Fruit fly (Drosophila melanogaster): ENCODE data around the gene dsh.
A peak's percentile ranks its signal among the peaks of the same experiment; 100 is the strongest.

dsh gene

DNA sequence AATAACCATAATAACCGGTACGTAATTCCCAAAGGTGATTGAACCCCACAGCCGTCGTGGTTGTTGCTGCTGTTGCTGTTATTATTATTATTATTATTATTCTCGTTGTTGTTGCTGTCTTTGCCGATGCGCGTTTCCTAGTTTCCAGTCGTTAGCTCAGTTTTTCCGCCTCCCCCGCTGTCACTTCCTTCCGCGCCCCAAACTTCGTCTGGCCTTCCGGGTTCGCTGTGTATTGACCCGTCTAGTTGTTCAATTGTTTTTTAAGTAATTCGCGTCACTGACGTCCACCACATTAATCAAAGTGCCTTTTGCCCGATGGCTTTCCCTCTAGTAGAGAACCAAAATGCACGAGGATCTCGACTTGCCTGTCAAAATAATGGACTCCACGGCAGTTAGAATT lies 15.9 kb downstream of the dsh start:
- TF ChIP-seq usp (GFP tag; optimal IDR thresholded peaks at IDR 0.05): no peak
- no peak for TF ChIP-seq Dll (optimal IDR thresholded peaks at IDR 0.05)
- no peak for TF ChIP-seq EcR (GFP tag; optimal IDR thresholded peaks at IDR 0.05)
- TF ChIP-seq pan (optimal IDR thresholded peaks at IDR 0.05): no peak
- no peak for TF ChIP-seq CG8478 (optimal IDR thresholded peaks at IDR 0.05)
- no peak for TF ChIP-seq psq (optimal IDR thresholded peaks at IDR 0.05)

dm6 chrX:11372764-11373712 lies 17.4 kb downstream of the dsh start:
- TF ChIP-seq usp (GFP tag; optimal IDR thresholded peaks at IDR 0.05) (no peak), Dll (optimal IDR thresholded peaks at IDR 0.05) (peak; percentile 69)

dm6 chrX:11374320-11374719 lies 18.6 kb downstream of the dsh start:
- TF ChIP-seq pan (optimal IDR thresholded peaks at IDR 0.05) (no peak), CG8478 (optimal IDR thresholded peaks at IDR 0.05) (no peak), usp (GFP tag; optimal IDR thresholded peaks at IDR 0.05) (no peak), EcR (GFP tag; optimal IDR thresholded peaks at IDR 0.05) (no peak), Dll (optimal IDR thresholded peaks at IDR 0.05) (no peak), psq (optimal IDR thresholded peaks at IDR 0.05) (no peak)

DNA sequence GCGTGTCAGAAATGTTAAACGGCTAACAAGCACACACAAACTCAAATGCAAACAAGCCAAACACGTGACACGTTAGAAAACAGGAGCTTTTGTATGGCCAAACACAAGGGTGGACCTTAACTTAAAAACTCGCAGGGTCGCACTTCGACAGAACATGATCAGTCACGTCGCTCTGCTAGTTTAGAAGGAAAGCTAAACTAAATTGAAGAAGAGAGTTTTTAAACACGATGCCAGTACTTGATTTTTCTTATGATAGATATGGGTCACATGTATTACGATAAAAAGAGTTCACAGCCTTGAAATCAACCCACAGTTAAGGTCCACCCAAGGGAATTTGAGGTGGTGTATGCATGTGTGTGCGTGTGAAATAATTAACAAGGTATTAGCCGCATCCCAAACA lies 22.7 kb downstream of the dsh start:
- TF ChIP-seq Dll (optimal IDR thresholded peaks at IDR 0.05): no peak
- no peak for TF ChIP-seq CG8478 (optimal IDR thresholded peaks at IDR 0.05)
- TF ChIP-seq usp (GFP tag; optimal IDR thresholded peaks at IDR 0.05): no peak
- no peak for TF ChIP-seq pan (optimal IDR thresholded peaks at IDR 0.05)
- no peak for TF ChIP-seq EcR (GFP tag; optimal IDR thresholded peaks at IDR 0.05)
- TF ChIP-seq psq (optimal IDR thresholded peaks at IDR 0.05): no peak

DNA sequence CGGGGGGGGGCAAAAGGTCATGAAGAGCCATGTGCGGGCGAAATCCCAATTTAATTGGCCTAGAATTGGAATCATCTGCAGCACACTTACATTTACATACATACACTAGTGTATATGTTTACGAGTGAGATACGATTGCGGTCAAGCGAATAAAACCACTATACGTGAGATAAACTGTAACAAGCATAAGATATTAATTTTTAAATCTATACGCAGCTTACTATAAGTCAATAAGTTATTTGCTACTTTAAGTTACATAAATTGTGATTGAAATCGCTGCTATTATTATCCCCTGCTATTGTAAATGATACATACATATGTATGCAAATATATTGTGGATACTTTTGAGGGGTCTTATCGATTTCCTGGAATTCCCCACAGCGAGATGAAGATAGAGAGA lies 23.5 kb downstream of the dsh start:
- TF ChIP-seq EcR (GFP tag; optimal IDR thresholded peaks at IDR 0.05): no peak

dm6 chrX:11379747-11380146 lies 24.1 kb downstream of the dsh start:
- TF ChIP-seq EcR (GFP tag; optimal IDR thresholded peaks at IDR 0.05): no peak
- TF ChIP-seq CG8478 (optimal IDR thresholded peaks at IDR 0.05): no peak
- TF ChIP-seq Dll (optimal IDR thresholded peaks at IDR 0.05): no peak
- no peak for TF ChIP-seq psq (optimal IDR thresholded peaks at IDR 0.05)
- no peak for TF ChIP-seq usp (GFP tag; optimal IDR thresholded peaks at IDR 0.05)
- TF ChIP-seq pan (optimal IDR thresholded peaks at IDR 0.05): no peak

DNA sequence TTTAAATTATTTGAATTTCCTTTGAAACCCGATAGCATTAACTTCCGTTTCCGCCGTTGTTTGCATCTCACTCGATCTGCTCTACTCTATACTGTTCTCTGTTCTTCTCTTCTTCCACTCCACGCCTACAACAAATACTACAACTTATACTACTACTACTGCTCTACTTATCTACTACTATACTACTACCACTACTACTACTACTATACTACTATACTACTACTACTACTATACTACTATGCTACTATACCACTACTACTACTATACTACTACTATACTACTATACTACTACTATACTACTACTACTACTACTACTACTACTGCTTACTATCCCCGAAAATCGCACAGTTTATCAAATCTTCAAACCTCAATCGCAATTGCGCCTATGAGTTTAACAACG lies 26.9 kb downstream of the dsh start:
- TF ChIP-seq CG8478 (optimal IDR thresholded peaks at IDR 0.05): no peak
- no peak for TF ChIP-seq usp (GFP tag; optimal IDR thresholded peaks at IDR 0.05)

dm6 chrX:11383530-11383929 lies 27.8 kb downstream of the dsh start:
- TF ChIP-seq EcR (GFP tag; optimal IDR thresholded peaks at IDR 0.05) (no peak), usp (GFP tag; optimal IDR thresholded peaks at IDR 0.05) (no peak), pan (optimal IDR thresholded peaks at IDR 0.05) (no peak), psq (optimal IDR thresholded peaks at IDR 0.05) (no peak), Dll (optimal IDR thresholded peaks at IDR 0.05) (no peak), CG8478 (optimal IDR thresholded peaks at IDR 0.05) (no peak)

DNA sequence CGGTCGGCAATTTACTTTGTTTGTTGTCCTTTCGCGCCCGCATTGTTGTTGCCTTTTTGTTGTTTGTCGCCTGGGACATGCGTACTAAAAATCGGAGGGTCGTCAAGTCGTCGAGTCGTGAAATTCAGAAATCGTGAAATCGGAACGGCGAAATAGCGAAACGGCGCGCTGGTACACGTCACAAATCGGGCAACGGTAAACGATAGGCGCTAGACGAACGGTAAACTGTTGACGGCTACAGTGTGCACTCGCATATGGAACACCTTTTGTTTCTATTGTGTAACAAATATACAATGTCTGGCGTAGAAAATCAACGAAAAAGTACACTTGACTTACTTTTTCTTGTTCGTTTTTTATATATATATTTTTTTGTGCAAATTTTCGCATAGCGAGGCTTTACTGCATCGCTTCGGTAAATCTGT lies 28.4 kb downstream of the dsh start:
- TF ChIP-seq usp (GFP tag; optimal IDR thresholded peaks at IDR 0.05): no peak
- no peak for TF ChIP-seq psq (optimal IDR thresholded peaks at IDR 0.05)
- TF ChIP-seq CG8478 (optimal IDR thresholded peaks at IDR 0.05): no peak
- TF ChIP-seq pan (optimal IDR thresholded peaks at IDR 0.05): no peak
- TF ChIP-seq EcR (GFP tag; optimal IDR thresholded peaks at IDR 0.05): no peak
- no peak for TF ChIP-seq Dll (optimal IDR thresholded peaks at IDR 0.05)

DNA sequence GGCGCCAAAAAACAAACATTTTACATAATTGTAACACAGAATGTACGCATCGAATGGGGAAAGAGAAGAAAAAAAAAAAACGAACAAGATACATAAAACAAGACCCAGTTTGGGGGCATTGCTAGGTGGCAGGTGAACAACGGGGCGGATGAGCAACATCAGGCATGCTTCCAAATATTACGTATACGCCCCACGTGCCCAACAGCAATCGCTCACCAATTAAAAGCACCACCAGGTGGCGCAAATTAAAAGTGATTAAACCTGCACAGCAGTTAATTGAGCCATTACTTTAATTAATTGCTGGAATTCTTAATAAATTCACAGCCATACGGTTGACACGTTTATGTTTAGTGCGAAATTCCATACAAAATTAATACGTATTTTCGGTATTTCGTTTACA lies 29.8 kb downstream of the dsh start:
- no peak for TF ChIP-seq psq (optimal IDR thresholded peaks at IDR 0.05)
- no peak for TF ChIP-seq pan (optimal IDR thresholded peaks at IDR 0.05)
- no peak for TF ChIP-seq usp (GFP tag; optimal IDR thresholded peaks at IDR 0.05)
- no peak for TF ChIP-seq CG8478 (optimal IDR thresholded peaks at IDR 0.05)
- TF ChIP-seq EcR (GFP tag; optimal IDR thresholded peaks at IDR 0.05): no peak
- no peak for TF ChIP-seq Dll (optimal IDR thresholded peaks at IDR 0.05)

- no peak for TF ChIP-seq psq (optimal IDR thresholded peaks at IDR 0.05)
- no peak for TF ChIP-seq EcR (GFP tag; optimal IDR thresholded peaks at IDR 0.05)
- TF ChIP-seq usp (GFP tag; optimal IDR thresholded peaks at IDR 0.05): no peak
- TF ChIP-seq pan (optimal IDR thresholded peaks at IDR 0.05): no peak
- TF ChIP-seq Dll (optimal IDR thresholded peaks at IDR 0.05): peak; percentile 81
- no peak for TF ChIP-seq CG8478 (optimal IDR thresholded peaks at IDR 0.05)
Measured at dm6 chrX:11389494-11390447, 34.1 kb downstream of the dsh start.

DNA sequence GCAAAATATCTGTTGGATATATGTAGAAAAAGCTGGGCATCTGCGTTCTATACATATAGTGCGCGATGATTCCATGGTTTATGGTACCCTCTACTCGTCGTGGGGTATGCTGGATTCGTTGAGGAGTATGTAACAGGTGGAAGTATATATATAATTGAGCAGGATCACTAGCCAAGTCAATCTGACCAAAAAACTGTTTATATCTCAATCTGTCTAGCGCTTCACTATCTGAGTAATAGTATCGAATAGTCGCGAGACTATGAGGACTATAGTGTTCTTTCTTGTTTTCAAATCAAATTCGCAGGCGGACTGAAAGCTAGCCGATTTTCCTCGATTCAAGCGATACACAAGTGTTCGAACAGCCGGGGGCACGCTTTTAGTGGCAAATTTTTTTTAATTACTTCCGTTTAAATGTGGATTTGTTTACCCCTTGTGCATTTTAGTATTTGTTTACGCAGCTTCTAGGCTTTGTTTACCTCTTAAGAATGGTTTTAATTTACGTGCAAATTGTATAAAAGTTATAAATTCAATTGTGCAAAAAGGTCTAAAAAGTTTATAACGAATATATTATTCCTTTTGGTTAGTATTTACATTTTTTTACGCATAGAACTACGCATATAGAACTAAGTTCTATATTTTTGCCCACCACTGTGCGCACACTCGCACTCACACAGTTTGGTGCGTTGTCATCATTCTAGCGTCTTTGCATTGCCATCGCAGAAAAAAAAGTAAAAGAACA lies 35.1 kb downstream of the dsh start:
- no peak for TF ChIP-seq pan (optimal IDR thresholded peaks at IDR 0.05)
- no peak for TF ChIP-seq usp (GFP tag; optimal IDR thresholded peaks at IDR 0.05)
- TF ChIP-seq CG8478 (optimal IDR thresholded peaks at IDR 0.05): no peak
- no peak for TF ChIP-seq psq (optimal IDR thresholded peaks at IDR 0.05)
- TF ChIP-seq EcR (GFP tag; optimal IDR thresholded peaks at IDR 0.05): no peak
- no peak for TF ChIP-seq Dll (optimal IDR thresholded peaks at IDR 0.05)
